Worm (Caenorhabditis elegans): Measurements from ENCODE around the gene Y53F4B.12.

The Y53F4B.12 gene

DNA sequence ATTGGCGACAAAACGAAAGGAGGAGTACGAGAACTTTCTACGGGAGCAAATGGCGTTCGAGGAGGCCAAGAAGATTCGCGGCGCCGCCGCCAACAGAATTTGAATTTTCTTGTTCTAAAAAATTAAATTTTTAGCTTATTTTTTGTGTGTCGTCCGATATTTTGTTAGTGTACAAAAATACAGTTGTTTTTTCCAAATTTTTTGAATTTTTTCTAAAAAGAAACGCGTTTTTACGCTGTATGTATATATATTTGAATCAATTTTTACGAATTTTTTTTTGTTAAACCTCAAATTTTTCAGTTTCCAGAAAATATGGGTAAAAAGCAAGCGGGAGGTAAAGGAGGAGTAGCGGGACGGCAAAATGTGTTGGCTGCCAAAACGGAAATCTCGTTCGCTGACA is 20.1 kb downstream of the Y53F4B.12 start, which contains the start of gene trip-4 (continued):
- TF ChIP-seq arid-1 (GFP tag; conservative IDR thresholded peaks at IDR 0.05) (no peak), fkh-10 (GFP tag; optimal IDR thresholded peaks at IDR 0.05) (no peak)

DNA sequence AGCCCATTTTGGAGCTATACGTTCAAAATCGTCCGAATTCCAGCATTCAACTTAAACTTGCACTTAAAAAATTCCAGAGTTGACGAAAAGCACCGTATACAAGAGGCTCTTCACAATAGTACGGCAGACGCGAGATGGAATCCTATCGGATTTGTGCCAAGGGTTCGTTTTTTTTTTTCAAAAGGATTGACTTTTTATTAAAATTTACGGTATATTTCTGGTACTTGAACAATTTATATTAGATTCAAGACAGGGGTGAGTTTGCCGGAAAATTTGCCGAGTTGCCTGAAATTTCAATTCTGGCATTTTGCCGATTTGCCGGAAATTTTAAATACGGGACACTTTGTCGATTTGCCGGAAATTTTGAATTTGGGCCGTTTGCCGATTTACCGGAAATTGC is 23.3 kb downstream of the Y53F4B.12 start:
- TF ChIP-seq attf-4 (tag; optimal IDR thresholded peaks at IDR 0.05) (no peak), egl-43 (GFP tag; IDR thresholded peaks at IDR 0.05) (no peak), zip-11 (GFP tag; IDR thresholded peaks at IDR 0.05) (no peak), nhr-48 (tag; optimal IDR thresholded peaks at IDR 0.05) (no peak), ceh-82 (tag; optimal IDR thresholded peaks at IDR 0.05) (no peak), lin-15B (tag; optimal IDR thresholded peaks at IDR 0.05) (no peak), Y105C5A.15 (GFP tag; IDR thresholded peaks at IDR 0.05) (no peak), tag-97 (GFP tag; IDR thresholded peaks at IDR 0.05) (no peak), cey-2 (tag; optimal IDR thresholded peaks at IDR 0.05; ENCODE audit: borderline replicate concordance, insufficient read depth) (no peak), lin-29 (GFP tag; IDR thresholded peaks at IDR 0.05) (no peak), snpc-4 (tag; optimal IDR thresholded peaks at IDR 0.05) (no peak)

DNA sequence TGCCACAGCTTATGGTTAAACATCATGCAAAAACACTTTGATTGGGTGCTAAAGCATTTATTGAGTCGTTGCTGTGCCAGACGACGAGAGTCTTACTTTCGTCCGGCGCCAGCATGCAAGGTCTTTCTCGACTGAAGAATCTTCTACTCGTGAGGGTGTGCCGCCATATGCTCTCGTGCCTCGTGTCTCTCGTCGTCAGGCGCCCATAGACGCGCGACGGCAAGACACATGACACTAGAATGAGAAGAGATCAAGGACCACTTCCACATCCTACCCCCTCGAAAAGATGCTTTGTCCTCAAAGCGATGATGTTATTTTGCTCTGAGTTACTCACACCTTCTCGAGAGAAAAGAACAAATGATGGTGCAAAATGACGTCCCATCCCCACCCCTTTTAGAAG is 23.8 kb downstream of the Y53F4B.12 start:
- TF ChIP-seq egl-43 (GFP tag; IDR thresholded peaks at IDR 0.05) (0 out of 2 replicates have a peak, but pooled peaks have one; percentile 13), dmd-6 (GFP tag; IDR thresholded peaks at IDR 0.05) (peak; percentile 66), php-3 (GFP tag; IDR thresholded peaks at IDR 0.05) (0 out of 2 replicates have a peak, but pooled peaks have one; percentile 22), mdl-1 (tag; optimal IDR thresholded peaks at IDR 0.05) (peak in 1 of 2 experiments; percentile 28), ctbp-1 (GFP tag; IDR thresholded peaks at IDR 0.05) (peak; percentile 70; the same call in 1 of the 2 replicates), arid-1 (GFP tag; conservative IDR thresholded peaks at IDR 0.05) (0 out of 2 replicates have a peak, but pooled peaks have one; percentile 27), F37D6.2 (tag; optimal IDR thresholded peaks at IDR 0.05) (peak; percentile 49), set-16 (GFP tag; IDR thresholded peaks at IDR 0.05) (peak; percentile 62), ceh-20 (GFP tag; IDR thresholded peaks at IDR 0.05) (peak; percentile 75), hlh-30 (tag; optimal IDR thresholded peaks at IDR 0.05; ENCODE audit: insufficient read depth) (peak; percentile 53), hlh-11 (tag; optimal IDR thresholded peaks at IDR 0.05) (peak; percentile 25), aha-1 (tag) (peak; percentile 96), hmg-1.1 (GFP tag; IDR thresholded peaks at IDR 0.05) (peak; percentile 57; the same call in 1 of the 2 replicates)

- TF ChIP-seq aha-1 (tag) (peak; percentile 64), tra-1 (GFP tag; IDR thresholded peaks at IDR 0.05) (peak; percentile 50; the same call in 1 of the 2 replicates), hmg-1.1 (GFP tag; IDR thresholded peaks at IDR 0.05) (peak; percentile 74; the same call in 1 of the 2 replicates), ceh-20 (GFP tag; IDR thresholded peaks at IDR 0.05) (peak; percentile 74), mdl-1 (tag; optimal IDR thresholded peaks at IDR 0.05) (peak in 1 of 2 experiments; percentile 3), ctbp-1 (GFP tag; IDR thresholded peaks at IDR 0.05) (peak; percentile 74; the same call in 1 of the 2 replicates), set-16 (GFP tag; IDR thresholded peaks at IDR 0.05) (peak; percentile 35), mdt-29 (GFP tag; IDR thresholded peaks at IDR 0.05) (peak; percentile 51; the same call in 1 of the 2 replicates), hlh-30 (tag; optimal IDR thresholded peaks at IDR 0.05; ENCODE audit: insufficient read depth) (peak; percentile 15), rbr-2 (tag; optimal IDR thresholded peaks at IDR 0.05) (peak; percentile 7), dmd-6 (GFP tag; IDR thresholded peaks at IDR 0.05) (peak; percentile 59)
These were observed 24.8 kb downstream of the Y53F4B.12 start for ce11 chrII:15043850-15044249.

DNA sequence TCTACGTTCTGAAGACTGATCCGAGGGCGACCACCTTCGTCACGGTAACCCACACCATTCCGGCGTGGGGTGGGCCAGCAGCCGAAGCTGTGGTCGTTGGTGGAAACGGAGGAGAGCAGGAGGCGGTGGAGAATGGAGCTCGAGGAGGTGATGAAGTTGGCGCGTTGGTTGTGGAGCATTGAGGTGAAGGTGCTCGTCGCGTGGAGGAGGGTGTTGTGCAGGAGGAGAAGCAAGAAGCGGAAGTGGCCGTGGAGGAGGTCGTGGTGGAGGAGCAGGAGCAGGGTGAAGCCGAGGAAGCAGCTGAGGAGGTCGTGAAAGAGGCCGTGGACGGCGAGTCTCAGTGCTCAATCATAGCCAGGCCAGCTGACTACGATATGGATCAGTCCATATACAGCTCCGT is 39.3 kb downstream of the Y53F4B.12 start, which contains the start of gene Y53F4B.17:
Y53F4B.17 (plus strand) TSS at position 375 of the 400 bp plus-strand sequence.
- TF ChIP-seq lin-1 (GFP tag; IDR thresholded peaks at IDR 0.05) (no peak), nhr-76 (tag; optimal IDR thresholded peaks at IDR 0.05) (no peak), F49E8.2 (tag; optimal IDR thresholded peaks at IDR 0.05; ENCODE audit: borderline replicate concordance) (no peak), ztf-11 (tag; optimal IDR thresholded peaks at IDR 0.05) (no peak), fkh-10 (GFP tag; optimal IDR thresholded peaks at IDR 0.05) (no peak), set-16 (GFP tag; IDR thresholded peaks at IDR 0.05) (peak; percentile 97)

Measured in whole organism, L4 larva.